Fruit fly (Drosophila melanogaster) whole organism, wandering third instar larva: Measurements from ENCODE around the gene Klp31E.

Experiments
- Abd-B ChIP-seq: fragments of >200 bp; optimal IDR thresholded peaks from 2 replicates; lab custom pipeline; 2017; ENCODE audit warnings: missing biosample characterization, missing genetic modification characterization
- CG32264 ChIP-seq: fragments of 200-800 bp; sonication (Bioruptor generic); optimal IDR thresholded peaks from 2 replicates; lab custom pipeline; 2016; ENCODE audit warnings: missing biosample characterization, missing genetic modification characterization
- CG9705 ChIP-seq: fragments of 200-800 bp; sonication (Bioruptor generic); optimal IDR thresholded peaks from 2 replicates; lab custom pipeline; 2018; ENCODE audit warnings: missing biosample characterization, mild to moderate bottlenecking, missing genetic modification characterization
- Dfd ChIP-seq: fragments of >200 bp; optimal IDR thresholded peaks from 2 replicates; lab custom pipeline; 2017; ENCODE audit warnings: missing biosample characterization, missing genetic modification characterization
- Dif ChIP-seq: fragments of 200-275, 200-300 bp; sonication (Bioruptor generic); optimal IDR thresholded peaks from 2 replicates; lab custom pipeline; 2018; ENCODE audit warnings: missing biosample characterization, missing genetic modification characterization; ENCODE audit not compliant: partially characterized antibody
- GATAd ChIP-seq: sonication (Bioruptor generic); optimal IDR thresholded peaks from 2 replicates; lab custom pipeline; 2016; ENCODE audit warnings: missing biosample characterization, missing genetic modification characterization
- HLH106 ChIP-seq: fragments of 200-800 bp; optimal IDR thresholded peaks from 3 replicates; lab custom pipeline; 2019; ENCODE audit warnings: missing biosample characterization, mild to moderate bottlenecking, missing genetic modification characterization, moderate library complexity
- Hnf4 ChIP-seq: fragments of 200-800 bp; sonication (Bioruptor generic); optimal IDR thresholded peaks from 2 replicates; lab custom pipeline; 2016; ENCODE audit warnings: missing biosample characterization, mild to moderate bottlenecking, missing genetic modification characterization
- Hr78 ChIP-seq: fragments of >200 bp; optimal IDR thresholded peaks from 2 replicates; lab custom pipeline; 2017; ENCODE audit warnings: missing biosample characterization, missing genetic modification characterization
- Hr83 ChIP-seq: fragments of 200-300 bp; sonication (Bioruptor generic); optimal IDR thresholded peaks from 2 replicates; lab custom pipeline; 2016; ENCODE audit warnings: missing biosample characterization, mild to moderate bottlenecking, missing genetic modification characterization, moderate library complexity; ENCODE audit not compliant: poor library complexity, severe bottlenecking
- Jra ChIP-seq: sonication (Bioruptor generic); optimal IDR thresholded peaks from 2 replicates; lab custom pipeline; 2016; ENCODE audit warnings: missing biosample characterization, missing genetic modification characterization
- Myc ChIP-seq: fragments of >200 bp; optimal IDR thresholded peaks from 2 replicates; lab custom pipeline; 2017
- N ChIP-seq: fragments of >200 bp; optimal IDR thresholded peaks from 2 replicates; lab custom pipeline; 2018; ENCODE audit warnings: missing biosample characterization, missing external identifiers, missing genetic modification characterization
- OdsH ChIP-seq: fragments of 200-800 bp; sonication (Bioruptor generic); optimal IDR thresholded peaks from 2 replicates; lab custom pipeline; 2016; ENCODE audit warnings: missing biosample characterization, mild to moderate bottlenecking, missing genetic modification characterization
- Rel ChIP-seq, 2 experiments: fragments of 200-800 bp; sonication (Bioruptor generic) in 1 of 2; optimal IDR thresholded peaks; 2 replicates in 1 of 2; 3 replicates in 1 of 2; lab custom pipeline; 2016 to 2019; ENCODE audit warnings: mild to moderate bottlenecking in 2 of 2, missing biosample characterization in 2 of 2, missing genetic modification characterization in 2 of 2, moderate library complexity in 1 of 2
- br ChIP-seq: fragments of 200-800 bp; sonication (Bioruptor generic); optimal IDR thresholded peaks from 2 replicates; lab custom pipeline; 2016; ENCODE audit warnings: missing biosample characterization, missing genetic modification characterization
- brk ChIP-seq: fragments of 200-800 bp; sonication (Bioruptor generic); optimal IDR thresholded peaks from 2 replicates; lab custom pipeline; 2016; ENCODE audit warnings: missing biosample characterization, mild to moderate bottlenecking, missing genetic modification characterization
- dl ChIP-seq, 2 experiments: fragments of 175-275, 200-275 bp in 1 of 2; fragments of 200-275 bp in 1 of 2; sonication (Bioruptor generic); optimal IDR thresholded peaks; lab custom pipeline; 2018; ENCODE audit warnings: mild to moderate bottlenecking in 2 of 2, missing biosample characterization in 2 of 2, missing genetic modification characterization in 2 of 2, moderate library complexity in 2 of 2; ENCODE audit not compliant: partially characterized antibody in 2 of 2, insufficient read depth in 1 of 2
- dmrt93B ChIP-seq: fragments of 200-800 bp; sonication (Bioruptor generic); optimal IDR thresholded peaks from 2 replicates; lab custom pipeline; 2018; ENCODE audit warnings: missing biosample characterization, mild to moderate bottlenecking, missing genetic modification characterization
- dsf ChIP-seq: sonication (Bioruptor generic); optimal IDR thresholded peaks from 2 replicates; lab custom pipeline; 2016; ENCODE audit warnings: missing biosample characterization, missing genetic modification characterization, borderline replicate concordance
- ey ChIP-seq: fragments of 200-800 bp; sonication (Bioruptor generic); optimal IDR thresholded peaks from 2 replicates; lab custom pipeline; 2016; ENCODE audit warnings: missing biosample characterization, missing genetic modification characterization
- foxo ChIP-seq, 2 experiments: fragments of 200-800 bp; sonication (Bioruptor generic); optimal IDR thresholded peaks; 2 replicates in 1 of 2; 3 replicates in 1 of 2; lab custom pipeline; 2016 to 2017; ENCODE audit warnings: missing biosample characterization in 2 of 2, missing genetic modification characterization in 2 of 2
- fru ChIP-seq: fragments of 200-800 bp; sonication (Bioruptor generic); optimal IDR thresholded peaks from 3 replicates; lab custom pipeline; 2016; ENCODE audit warnings: missing biosample characterization, mild to moderate bottlenecking, missing genetic modification characterization
- h ChIP-seq: fragments of 200-800 bp; sonication (Bioruptor generic); optimal IDR thresholded peaks from 3 replicates; lab custom pipeline; 2016; ENCODE audit warnings: missing biosample characterization, mild to moderate bottlenecking, missing genetic modification characterization
- jim ChIP-seq: fragments of 175-275, 200-325 bp; sonication (Bioruptor generic); optimal IDR thresholded peaks from 2 replicates; lab custom pipeline; 2016; ENCODE audit warnings: missing biosample characterization, mild to moderate bottlenecking, missing genetic modification characterization
- lola ChIP-seq: fragments of >200 bp; optimal IDR thresholded peaks from 2 replicates; lab custom pipeline; 2017; ENCODE audit warnings: missing biosample characterization, missing genetic modification characterization
- pan ChIP-seq: fragments of >200 bp; optimal IDR thresholded peaks from 2 replicates; lab custom pipeline; 2017
- psq ChIP-seq: fragments of 200-800 bp; sonication (Bioruptor generic); optimal IDR thresholded peaks from 3 replicates; lab custom pipeline; 2017; ENCODE audit warnings: missing biosample characterization, mild to moderate bottlenecking, missing genetic modification characterization, moderate library complexity
- sage ChIP-seq: fragments of 200-800 bp; sonication (Bioruptor generic); optimal IDR thresholded peaks from 2 replicates; lab custom pipeline; 2016; ENCODE audit warnings: missing biosample characterization, mild to moderate bottlenecking, missing genetic modification characterization
- usp ChIP-seq: fragments of >200 bp; optimal IDR thresholded peaks from 2 replicates; lab custom pipeline; 2017; ENCODE audit warnings: missing biosample characterization, missing genetic modification characterization
- woc ChIP-seq: sonication (Bioruptor generic); optimal IDR thresholded peaks from 2 replicates; lab custom pipeline; 2016; ENCODE audit warnings: missing biosample characterization, mild to moderate bottlenecking, missing genetic modification characterization

The Klp31E gene

DNA sequence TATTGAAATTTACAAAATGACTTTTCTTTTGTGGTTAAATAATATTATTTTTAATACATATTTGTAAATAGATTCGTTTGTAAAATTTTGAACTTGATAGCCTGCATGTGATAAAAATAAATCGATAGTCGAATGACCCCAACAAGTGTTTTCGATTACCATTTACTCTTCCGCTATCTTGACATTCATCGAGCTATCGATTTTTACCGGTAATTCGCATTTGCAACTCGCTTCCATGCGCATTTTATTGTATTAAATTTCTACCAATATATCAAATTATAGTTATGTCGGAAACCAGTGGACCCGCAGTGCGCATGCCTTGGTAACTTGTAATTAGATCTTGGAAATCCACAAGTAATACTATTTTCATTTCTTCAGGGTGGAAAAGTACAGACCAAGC, 5.2 kb downstream of the Klp31E start, which contains the start of gene RfC3:
Gene RfC3 (plus strand): TSS at position 210 of the 400 bp plus-strand sequence.
- TF ChIP-seq dl (GFP tag; optimal IDR thresholded peaks at IDR 0.05; lab: Kevin White, UChicago; ENCODE audit: insufficient read depth in 1 of 2, partially characterized antibody in 2 of 2) (no peak), GATAd (GFP tag; lab: Kevin White, UChicago) (no peak), Hr83 (GFP tag; lab: Kevin White, UChicago) (no peak), CG32264 (GFP tag; lab: Kevin White, UChicago) (no peak), Jra (GFP tag; lab: Kevin White, UChicago) (no peak), usp (GFP tag; lab: Kevin White, UChicago) (no peak), brk (GFP tag; lab: Kevin White, UChicago) (no peak), fru (GFP tag; lab: Kevin White, UChicago) (no peak), Dfd (GFP tag; lab: Kevin White, UChicago) (no peak), psq (GFP tag; lab: Kevin White, UChicago) (no peak), pan (lab: Kevin White, UChicago) (no peak), Hnf4 (GFP tag; lab: Kevin White, UChicago) (no peak), N (GFP tag; lab: Kevin White, UChicago) (no peak), Myc (lab: Kevin White, UChicago) (no peak)

DNA sequence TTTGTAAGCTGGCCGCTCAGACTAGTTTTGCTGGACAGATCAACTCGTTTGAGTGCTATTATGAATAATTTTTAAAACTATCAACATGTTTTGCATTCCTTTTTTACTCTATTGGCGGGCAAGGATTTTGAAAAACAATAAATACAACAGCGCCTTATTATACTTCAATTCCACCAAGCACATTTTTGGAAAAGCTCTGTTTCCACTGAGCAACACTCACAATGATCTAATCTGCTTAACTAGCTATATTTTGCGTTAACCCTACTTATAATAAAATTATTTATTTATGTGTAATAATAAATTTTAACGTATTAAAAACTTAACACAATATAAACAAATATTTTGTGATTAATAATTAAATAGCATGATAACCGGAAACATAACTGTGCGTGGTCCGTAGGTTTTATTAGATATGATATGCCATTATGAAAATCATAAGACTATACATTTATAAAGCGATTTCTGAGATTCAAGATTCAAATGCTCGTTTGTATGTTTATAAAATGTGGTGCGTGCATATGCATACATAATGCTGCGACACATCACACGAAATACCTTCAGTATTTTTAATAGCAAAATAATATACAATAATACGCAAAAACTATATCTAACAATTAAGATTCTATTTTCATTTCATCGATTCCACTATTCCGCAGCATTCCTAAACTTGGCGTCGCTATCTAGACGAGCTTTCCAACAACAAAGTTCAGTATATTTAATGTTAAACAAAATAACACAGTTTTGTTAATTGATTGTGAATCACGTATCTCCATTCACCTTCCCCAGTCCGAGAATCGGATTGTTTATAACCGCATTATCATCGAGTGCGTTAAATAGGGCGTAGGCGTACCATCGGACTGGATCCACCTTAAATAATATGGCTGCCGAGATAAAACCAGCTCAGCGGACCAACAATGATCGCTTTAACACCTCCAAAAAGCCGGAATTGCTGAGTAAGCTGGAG, 9.1 kb downstream of the Klp31E start, which contains the start of the genes pie and Wdfy2:
Gene pie (minus strand): TSS at position 138 of the 964 bp plus-strand sequence.
Gene Wdfy2 (plus strand): TSS at position 649 of the 964 bp plus-strand sequence.
- TF ChIP-seq dl (GFP tag; optimal IDR thresholded peaks at IDR 0.05; lab: Kevin White, UChicago; ENCODE audit: insufficient read depth in 1 of 2, partially characterized antibody in 2 of 2) (no peak), HLH106 (no peak), h (GFP tag; lab: Kevin White, UChicago) (no peak), Abd-B (GFP tag; lab: Kevin White, UChicago) (no peak), N (GFP tag; lab: Kevin White, UChicago) (peak; percentile 99), woc (GFP tag; lab: Kevin White, UChicago) (peak; percentile 41), jim (GFP tag; lab: Kevin White, UChicago) (no peak), pan (lab: Kevin White, UChicago) (no peak), Hr78 (GFP tag; lab: Kevin White, UChicago) (peak; percentile 83), GATAd (GFP tag; lab: Kevin White, UChicago) (no peak), dsf (no peak), ey (no peak), br (no peak), foxo (GFP tag; optimal IDR thresholded peaks at IDR 0.05; lab: Kevin White, UChicago) (no peak), dmrt93B (GFP tag; lab: Kevin White, UChicago) (no peak), CG9705 (GFP tag; lab: Kevin White, UChicago) (no peak), Dfd (GFP tag; lab: Kevin White, UChicago) (no peak), Dif (GFP tag; lab: Kevin White, UChicago) (no peak), Rel (GFP tag; optimal IDR thresholded peaks at IDR 0.05; lab: Kevin White, UChicago) (no peak), Rel (tag; optimal IDR thresholded peaks at IDR 0.05; lab: Kevin White, UChicago) (peak; percentile 95), lola (GFP tag; lab: Kevin White, UChicago) (peak; percentile 79), usp (GFP tag; lab: Kevin White, UChicago) (no peak)

DNA sequence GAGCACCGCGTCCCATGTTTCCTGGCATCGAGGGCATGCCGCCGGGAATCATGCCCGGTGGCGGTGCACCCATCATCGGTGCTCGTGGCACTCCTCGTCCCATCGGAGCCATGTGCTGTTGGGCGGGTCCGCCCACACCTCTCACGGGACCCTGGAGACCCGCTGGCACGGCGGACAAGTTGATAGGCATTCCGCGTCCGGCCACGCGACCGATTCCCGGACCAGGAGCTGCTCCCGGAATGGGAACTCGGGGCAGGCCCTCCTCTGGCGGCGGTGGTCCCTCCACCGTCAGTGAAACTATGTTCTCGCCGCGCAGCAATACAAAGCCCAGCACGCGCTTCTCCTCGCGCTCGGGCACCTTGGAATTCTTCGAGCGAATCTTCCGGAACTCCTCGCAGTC, 11.8 kb downstream of the Klp31E start:
- no peak for TF ChIP-seq GATAd (GFP tag; lab: Kevin White, UChicago)
- no peak for TF ChIP-seq Dif (GFP tag; lab: Kevin White, UChicago)
- no peak for TF ChIP-seq psq (GFP tag; lab: Kevin White, UChicago)
- TF ChIP-seq Hnf4 (GFP tag; lab: Kevin White, UChicago): no peak
- TF ChIP-seq OdsH (GFP tag; lab: Kevin White, UChicago): no peak
- no peak for TF ChIP-seq sage
- TF ChIP-seq h (GFP tag; lab: Kevin White, UChicago): no peak
